Worm (Caenorhabditis elegans) whole organism, midembryonic: ENCODE measurements around the gene ZC239.13.

ENCODE experiments used
- T22C8.4 ChIP-seq: fragments of 200-800 bp; sonication (Bioruptor generic); IDR thresholded peaks from 2 replicates; pipeline ENCODE4 v1.3.6; 2022; ENCODE audit warnings: missing genetic modification characterization, missing compliant biosample characterization
- cog-1 ChIP-seq: sonication (generic microtip); optimal IDR thresholded peaks from 2 replicates; lab custom pipeline; 2016; ENCODE audit warnings: missing genetic modification characterization, missing compliant biosample characterization
- flt-1 ChIP-seq: fragments of 200-800 bp; sonication (Bioruptor generic); IDR thresholded peaks from 2 replicates; pipeline ENCODE4 v1.3.6; 2022; ENCODE audit warnings: missing genetic modification characterization, missing compliant biosample characterization
- klf-2 ChIP-seq: fragments of 200-800 bp; sonication (Bioruptor generic); conservative IDR thresholded peaks from 2 replicates; pipeline ENCODE4 v1.3.6; 2022; ENCODE audit warnings: missing genetic modification reagents, missing genetic modification characterization, missing compliant biosample characterization
- med-1 ChIP-seq: sonication (generic microtip); optimal IDR thresholded peaks from 2 replicates; lab custom pipeline; 2017; ENCODE audit warnings: missing genetic modification characterization, mild to moderate bottlenecking, missing compliant biosample characterization, antibody characterized with exemption, missing genetic modification reagents; ENCODE audit not compliant: insufficient read depth
- tab-1 ChIP-seq: fragments of 200-800 bp; sonication (Bioruptor generic); IDR thresholded peaks from 2 replicates; pipeline ENCODE4 v1.3.6; 2022; ENCODE audit warnings: missing genetic modification characterization, missing compliant biosample characterization
- ztf-23 ChIP-seq: fragments of 200-800 bp; sonication (Bioruptor generic); IDR thresholded peaks from 2 replicates; pipeline ENCODE4 v1.3.6; 2022; ENCODE audit warnings: missing genetic modification reagents, missing genetic modification characterization, missing compliant biosample characterization
- ztf-29 ChIP-seq: fragments of 200-800 bp; sonication (Bioruptor generic); IDR thresholded peaks from 2 replicates; pipeline ENCODE4 v1.3.6; 2022; ENCODE audit warnings: missing genetic modification reagents, missing genetic modification characterization, missing compliant biosample characterization

- TF ChIP-seq flt-1 (GFP tag; lab: Robert Waterston, UW) = no peak
- TF ChIP-seq tab-1 (GFP tag; lab: Robert Waterston, UW) = no peak
- no peak for TF ChIP-seq klf-2 (GFP tag; lab: Robert Waterston, UW)
- no peak for TF ChIP-seq med-1 (GFP tag; lab: Kevin White, UChicago)
- TF ChIP-seq cog-1 (tag; lab: Kevin White, UChicago) = no peak
- no peak for TF ChIP-seq T22C8.4
- no peak for TF ChIP-seq ztf-23 (GFP tag; lab: Robert Waterston, UW)
- TF ChIP-seq ztf-29 (GFP tag; lab: Robert Waterston, UW) = no peak
Observed at ce11 chrII:3264704-3265103, 42.1 kb upstream of the ZC239.13 start.
